Worm (Caenorhabditis elegans) whole organism, midembryonic: ENCODE measurements around the gene C40H1.9.

Experiments used
- cog-1 ChIP-seq: sonication (generic microtip); optimal IDR thresholded peaks from 2 replicates; lab custom pipeline; 2016; ENCODE audit warnings: missing genetic modification characterization, missing compliant biosample characterization
- flt-1 ChIP-seq: fragments of 200-800 bp; sonication (Bioruptor generic); IDR thresholded peaks from 2 replicates; pipeline ENCODE4 v1.3.6; 2022; ENCODE audit warnings: missing genetic modification characterization, missing compliant biosample characterization
- med-1 ChIP-seq: sonication (generic microtip); optimal IDR thresholded peaks from 2 replicates; lab custom pipeline; 2017; ENCODE audit warnings: missing genetic modification characterization, mild to moderate bottlenecking, missing compliant biosample characterization, antibody characterized with exemption, missing genetic modification reagents; ENCODE audit not compliant: insufficient read depth
- tab-1 ChIP-seq: fragments of 200-800 bp; sonication (Bioruptor generic); IDR thresholded peaks from 2 replicates; pipeline ENCODE4 v1.3.6; 2022; ENCODE audit warnings: missing genetic modification characterization, missing compliant biosample characterization
- ztf-29 ChIP-seq: fragments of 200-800 bp; sonication (Bioruptor generic); IDR thresholded peaks from 2 replicates; pipeline ENCODE4 v1.3.6; 2022; ENCODE audit warnings: missing genetic modification reagents, missing genetic modification characterization, missing compliant biosample characterization

- TF ChIP-seq flt-1 (GFP tag; lab: Robert Waterston, UW) (no peak), tab-1 (GFP tag; lab: Robert Waterston, UW) (no peak), cog-1 (no peak), med-1 (no peak), ztf-29 (no peak)
Measured at ce11 chrIII:9329790-9330366, 10.1 kb downstream of the C40H1.9 start, which contains the start of gene ttr-5.
